Fruit fly (Drosophila melanogaster) whole organism, embryonic: ENCODE measurements around the gene Uba4.
A peak's percentile ranks its signal among the peaks of the same experiment; 100 is the strongest.

Experiments
- Abd-B ChIP-seq: fragments of 200-800 bp; sonication (Bioruptor generic); optimal IDR thresholded peaks from 2 replicates; lab custom pipeline; 2018; ENCODE audit warnings: missing biosample characterization, mild to moderate bottlenecking, missing genetic modification characterization, moderate library complexity
- Atf-2 ChIP-seq: fragments of 200-800 bp; sonication (Bioruptor generic); optimal IDR thresholded peaks from 2 replicates; lab custom pipeline; 2016; ENCODE audit warnings: missing biosample characterization, missing genetic modification characterization
- C15 ChIP-seq: fragments of 200-800 bp; sonication (Bioruptor generic); IDR thresholded peaks from 3 replicates; pipeline ENCODE4 v1.3.6; 2022; ENCODE audit warnings: missing biosample characterization, missing genetic modification characterization
- CG11560 ChIP-seq: fragments of 200-800 bp; sonication (Bioruptor generic); IDR thresholded peaks from 3 replicates; pipeline ENCODE4 v1.3.6; 2022; ENCODE audit warnings: missing biosample characterization, missing genetic modification characterization
- CG11695 ChIP-seq: fragments of 200-800 bp; sonication (Bioruptor generic); IDR thresholded peaks from 3 replicates; pipeline ENCODE4 v1.3.6; 2022; ENCODE audit warnings: missing biosample characterization, missing genetic modification characterization
- CG14965 ChIP-seq: fragments of 200-800 bp; sonication (Bioruptor generic); optimal IDR thresholded peaks from 2 replicates; lab custom pipeline; 2016; ENCODE audit warnings: missing biosample characterization, missing genetic modification characterization, borderline replicate concordance
- CG1602 ChIP-seq: fragments of 200-800 bp; sonication (Bioruptor generic); optimal IDR thresholded peaks from 3 replicates; lab custom pipeline; 2016; ENCODE audit warnings: missing biosample characterization, missing genetic modification characterization
- CG16863 ChIP-seq: fragments of 200-800 bp; sonication (Bioruptor generic); optimal IDR thresholded peaks from 3 replicates; lab custom pipeline; 2016; ENCODE audit warnings: missing biosample characterization, missing genetic modification characterization
- CG17385 ChIP-seq: fragments of 200-800 bp; sonication (Bioruptor generic); optimal IDR thresholded peaks from 3 replicates; lab custom pipeline; 2018; ENCODE audit warnings: missing biosample characterization, mild to moderate bottlenecking, missing genetic modification characterization
- CG17568 ChIP-seq: fragments of 200-800 bp; sonication (Bioruptor generic); optimal IDR thresholded peaks from 2 replicates; lab custom pipeline; 2018; ENCODE audit warnings: missing biosample characterization, mild to moderate bottlenecking, missing genetic modification characterization, moderate library complexity
- CG17612 ChIP-seq: fragments of 200-800 bp; sonication (Bioruptor generic); IDR thresholded peaks from 2 replicates; pipeline ENCODE4 v1.3.6; 2022; ENCODE audit warnings: missing biosample characterization, missing genetic modification characterization
- CG18262 ChIP-seq: fragments of 200-800 bp; optimal IDR thresholded peaks from 3 replicates; lab custom pipeline; 2019; ENCODE audit warnings: missing biosample characterization, mild to moderate bottlenecking, missing genetic modification characterization, moderate library complexity
- CG30431 ChIP-seq: fragments of 200-800 bp; sonication (Bioruptor generic); optimal IDR thresholded peaks from 2 replicates; lab custom pipeline; 2017; ENCODE audit warnings: missing biosample characterization, missing genetic modification characterization
- CG34224 ChIP-seq: fragments of 200-800 bp; sonication (Bioruptor generic); IDR thresholded peaks from 3 replicates; pipeline ENCODE4 v1.3.6; 2022; ENCODE audit warnings: missing biosample characterization, missing genetic modification characterization; ENCODE audit not compliant: partially characterized antibody
- CG4424 ChIP-seq: fragments of 200-800 bp; sonication (Bioruptor generic); optimal IDR thresholded peaks from 3 replicates; lab custom pipeline; 2016; ENCODE audit warnings: missing biosample characterization, missing genetic modification characterization
- CG5953 ChIP-seq: fragments of 200-800 bp; sonication (Bioruptor generic); IDR thresholded peaks from 2 replicates; pipeline ENCODE4 v1.3.6; 2022; ENCODE audit warnings: missing biosample characterization, missing genetic modification characterization
- CG6272 ChIP-seq: fragments of 200-800 bp; sonication (Bioruptor generic); IDR thresholded peaks from 2 replicates; pipeline ENCODE4 v1.3.6; 2022; ENCODE audit warnings: missing biosample characterization, missing genetic modification characterization
- CG7357 ChIP-seq: fragments of 200-800 bp; sonication (Bioruptor generic); IDR thresholded peaks from 3 replicates; pipeline ENCODE4 v1.3.6; 2022; ENCODE audit warnings: missing biosample characterization, missing genetic modification characterization
- CG7556 ChIP-seq: fragments of 200-800 bp; sonication (Bioruptor generic); optimal IDR thresholded peaks from 2 replicates; lab custom pipeline; 2017; ENCODE audit warnings: missing biosample characterization, mild to moderate bottlenecking, missing genetic modification characterization
- CG7745 ChIP-seq: fragments of 200-800 bp; sonication (Bioruptor generic); optimal IDR thresholded peaks from 2 replicates; lab custom pipeline; 2018; ENCODE audit warnings: missing biosample characterization, mild to moderate bottlenecking, missing genetic modification characterization, moderate library complexity
- CG7786 ChIP-seq: fragments of 200-800 bp; sonication (Bioruptor generic); optimal IDR thresholded peaks from 2 replicates; lab custom pipeline; 2016; ENCODE audit warnings: missing biosample characterization, missing genetic modification characterization
- CG7963 ChIP-seq: fragments of 200-800 bp; sonication (Bioruptor generic); IDR thresholded peaks from 3 replicates; pipeline ENCODE4 v1.3.6; 2022; ENCODE audit warnings: missing biosample characterization, missing genetic modification characterization; ENCODE audit not compliant: partially characterized antibody
- CG9609 ChIP-seq: fragments of 200-800 bp; sonication (Bioruptor generic); optimal IDR thresholded peaks from 3 replicates; lab custom pipeline; 2016; ENCODE audit warnings: missing biosample characterization, missing genetic modification characterization
- CG9727 ChIP-seq: fragments of 200-800 bp; sonication (Bioruptor generic); optimal IDR thresholded peaks from 3 replicates; lab custom pipeline; 2017; ENCODE audit warnings: missing biosample characterization, mild to moderate bottlenecking, missing genetic modification characterization
- CHES-1-like ChIP-seq: fragments of 200-800 bp; sonication (Bioruptor generic); optimal IDR thresholded peaks from 2 replicates; lab custom pipeline; 2016; ENCODE audit warnings: missing biosample characterization, missing genetic modification characterization
- E2f1 ChIP-seq: fragments of 200-800 bp; sonication (Bioruptor generic); IDR thresholded peaks from 2 replicates; pipeline ENCODE4 v1.3.6; 2022; ENCODE audit warnings: missing biosample characterization, missing genetic modification characterization
- ERR ChIP-seq: fragments of 200-800 bp; sonication (Bioruptor generic); optimal IDR thresholded peaks from 2 replicates; lab custom pipeline; 2016; ENCODE audit warnings: missing biosample characterization, missing genetic modification characterization
- HLH4C ChIP-seq: fragments of 200-800 bp; sonication (Bioruptor generic); IDR thresholded peaks from 3 replicates; pipeline ENCODE4 v1.3.6; 2022; ENCODE audit warnings: missing biosample characterization, missing genetic modification characterization; ENCODE audit not compliant: partially characterized antibody
- Mes4 ChIP-seq: fragments of 200-800 bp; sonication (Bioruptor generic); optimal IDR thresholded peaks from 2 replicates; lab custom pipeline; 2016; ENCODE audit warnings: missing biosample characterization, missing genetic modification characterization
- Nf-YA ChIP-seq: fragments of 200-800 bp; sonication (Bioruptor generic); IDR thresholded peaks from 2 replicates; pipeline ENCODE4 v1.3.6; 2022; ENCODE audit warnings: missing biosample characterization, missing genetic modification characterization
- NfI ChIP-seq: fragments of 200-800 bp; sonication (Bioruptor generic); optimal IDR thresholded peaks from 3 replicates; lab custom pipeline; 2018; ENCODE audit warnings: missing biosample characterization, mild to moderate bottlenecking, missing genetic modification characterization, moderate library complexity
- Pdp1 ChIP-seq, 2 experiments: fragments of 200-800 bp; sonication (Bioruptor generic); optimal IDR thresholded peaks; 3 replicates each; lab custom pipeline; 2016; ENCODE audit warnings: missing biosample characterization in 2 of 2, missing genetic modification characterization in 2 of 2, mild to moderate bottlenecking in 1 of 2, moderate library complexity in 1 of 2
- Poxn ChIP-seq: fragments of 200-800 bp; sonication (Bioruptor generic); IDR thresholded peaks from 2 replicates; pipeline ENCODE4 v1.3.6; 2022; ENCODE audit warnings: missing biosample characterization, missing genetic modification characterization
- Tbp ChIP-seq: fragments of >200 bp; optimal IDR thresholded peaks from 2 replicates; lab custom pipeline; 2018; ENCODE audit warnings: missing biosample characterization, missing genetic modification characterization
- Xrp1 ChIP-seq: fragments of 200-800 bp; sonication (Bioruptor generic); IDR thresholded peaks from 2 replicates; pipeline ENCODE4 v1.3.6; 2022; ENCODE audit warnings: missing biosample characterization, missing genetic modification characterization
- al ChIP-seq: fragments of 200-800 bp; sonication (Bioruptor generic); IDR thresholded peaks from 2 replicates; pipeline ENCODE4 v1.3.6; 2022; ENCODE audit warnings: missing biosample characterization, missing genetic modification characterization
- bab2 ChIP-seq: fragments of 200-800 bp; sonication (Bioruptor generic); optimal IDR thresholded peaks from 2 replicates; lab custom pipeline; 2016; ENCODE audit warnings: missing biosample characterization, missing genetic modification characterization
- bbx ChIP-seq: fragments of 200-800 bp; sonication (Bioruptor generic); IDR thresholded peaks from 2 replicates; pipeline ENCODE4 v1.3.6; 2022; ENCODE audit warnings: missing biosample characterization, missing genetic modification characterization; ENCODE audit not compliant: partially characterized antibody
- da ChIP-seq: fragments of 200-800 bp; sonication (Bioruptor generic); optimal IDR thresholded peaks from 2 replicates; lab custom pipeline; 2016; ENCODE audit warnings: missing biosample characterization, missing genetic modification characterization
- ems ChIP-seq: fragments of 200-800 bp; sonication (Bioruptor generic); optimal IDR thresholded peaks from 3 replicates; lab custom pipeline; 2016; ENCODE audit warnings: missing biosample characterization, missing genetic modification characterization
- exex ChIP-seq: fragments of 200-800 bp; sonication (Bioruptor generic); optimal IDR thresholded peaks from 4 replicates; lab custom pipeline; 2018; ENCODE audit warnings: missing biosample characterization, mild to moderate bottlenecking, missing genetic modification characterization, moderate library complexity
- gcm ChIP-seq: fragments of 200-800 bp; sonication (Bioruptor generic); optimal IDR thresholded peaks from 2 replicates; lab custom pipeline; 2019; ENCODE audit warnings: missing biosample characterization, mild to moderate bottlenecking, missing genetic modification characterization, moderate library complexity
- h ChIP-seq: fragments of >200 bp; optimal IDR thresholded peaks from 2 replicates; lab custom pipeline; 2017
- hb ChIP-seq: fragments of 200-800 bp; sonication (Bioruptor generic); IDR thresholded peaks from 3 replicates; pipeline ENCODE4 v1.3.6; 2022; ENCODE audit warnings: missing biosample characterization, missing genetic modification characterization; ENCODE audit not compliant: partially characterized antibody
- luna ChIP-seq: fragments of 200-800 bp; sonication (Bioruptor generic); optimal IDR thresholded peaks from 2 replicates; lab custom pipeline; 2016; ENCODE audit warnings: missing biosample characterization, missing genetic modification characterization
- phol ChIP-seq: fragments of 200-800 bp; sonication (Bioruptor generic); optimal IDR thresholded peaks from 3 replicates; lab custom pipeline; 2018; ENCODE audit warnings: missing biosample characterization, mild to moderate bottlenecking, missing genetic modification characterization, moderate library complexity
- sna ChIP-seq: fragments of 200-800 bp; sonication (Bioruptor generic); IDR thresholded peaks from 2 replicates; pipeline ENCODE4 v1.3.6; 2022; ENCODE audit warnings: missing biosample characterization, missing genetic modification characterization; ENCODE audit not compliant: partially characterized antibody
- trem ChIP-seq: fragments of 200-800 bp; optimal IDR thresholded peaks from 3 replicates; lab custom pipeline; 2019; ENCODE audit warnings: missing biosample characterization, mild to moderate bottlenecking, missing genetic modification characterization, moderate library complexity
- vnd ChIP-seq: fragments of 200-800 bp; sonication (Bioruptor generic); IDR thresholded peaks from 3 replicates; pipeline ENCODE4 v1.3.6; 2022; ENCODE audit warnings: missing biosample characterization, missing genetic modification characterization; ENCODE audit not compliant: partially characterized antibody
- zfh2 ChIP-seq: fragments of 200-800 bp; sonication (Bioruptor generic); optimal IDR thresholded peaks from 2 replicates; lab custom pipeline; 2016; ENCODE audit warnings: missing biosample characterization, missing genetic modification characterization

Gene Uba4

dm6 chr2L:8481623-8482424 lies 35.4 kb upstream of the Uba4 start, which contains the start of gene CG43796:
CG43796 (plus strand) TSS chr2L:8482374.
- TF ChIP-seq CG30431 (GFP tag; lab: Kevin White, UChicago) (no peak), E2f1 (GFP tag; lab: Robert Waterston, UW) (no peak), trem (tag; lab: Kevin White, UChicago) (no peak), al (no peak), h (lab: Kevin White, UChicago) (no peak), CG9727 (GFP tag; lab: Kevin White, UChicago) (no peak), CG7556 (GFP tag; lab: Kevin White, UChicago) (no peak), CG17568 (no peak), CG1602 (GFP tag; lab: Kevin White, UChicago) (no peak), CG7786 (GFP tag; lab: Kevin White, UChicago) (no peak), vnd (GFP tag; lab: Robert Waterston, UW) (peak; percentile 49; the same call in 1 of the 3 replicates), Mes4 (GFP tag; lab: Kevin White, UChicago) (no peak), Atf-2 (GFP tag; lab: Kevin White, UChicago) (no peak), CG11560 (tag; lab: Robert Waterston, UW) (no peak), CG7745 (tag; lab: Kevin White, UChicago) (no peak), sna (GFP tag; lab: Robert Waterston, UW) (0 out of 2 replicates have a peak, but pooled peaks have one; percentile 18), CG9609 (no peak), CG16863 (GFP tag; lab: Kevin White, UChicago) (no peak), hb (GFP tag; lab: Robert Waterston, UW) (0 out of 3 replicates have a peak, but pooled peaks have one; percentile 50), CG14965 (GFP tag; lab: Kevin White, UChicago) (no peak), bab2 (GFP tag; lab: Kevin White, UChicago) (no peak), Abd-B (GFP tag; lab: Kevin White, UChicago) (no peak), Pdp1 (GFP tag; optimal IDR thresholded peaks at IDR 0.05; lab: Kevin White, UChicago) (no peak), bbx (GFP tag; lab: Robert Waterston, UW) (peak; percentile 77), CG7963 (GFP tag; lab: Robert Waterston, UW) (peak; percentile 65; the same call in 1 of the 3 replicates), CG7357 (GFP tag; lab: Robert Waterston, UW) (no peak), Nf-YA (GFP tag; lab: Robert Waterston, UW) (no peak), Tbp (GFP tag; lab: Kevin White, UChicago) (no peak), CG18262 (tag; lab: Kevin White, UChicago) (no peak), CG17612 (GFP tag; lab: Robert Waterston, UW) (no peak), CG5953 (GFP tag; lab: Robert Waterston, UW) (no peak), CG11695 (GFP tag; lab: Robert Waterston, UW) (no peak), exex (tag; lab: Kevin White, UChicago) (peak; percentile 22), Poxn (GFP tag; lab: Robert Waterston, UW) (no peak), CHES-1-like (GFP tag; lab: Kevin White, UChicago) (no peak), CG6272 (GFP tag; lab: Robert Waterston, UW) (no peak), zfh2 (GFP tag; lab: Kevin White, UChicago) (no peak), ems (no peak), CG4424 (no peak), Xrp1 (GFP tag; lab: Robert Waterston, UW) (0 out of 2 replicates have a peak, but pooled peaks have one; percentile 14), C15 (GFP tag; lab: Robert Waterston, UW) (no peak), gcm (GFP tag; lab: Kevin White, UChicago) (no peak), CG17385 (GFP tag; lab: Kevin White, UChicago) (no peak), da (GFP tag; lab: Kevin White, UChicago) (no peak), ERR (GFP tag; lab: Kevin White, UChicago) (no peak), luna (GFP tag; lab: Kevin White, UChicago) (no peak), HLH4C (GFP tag; lab: Robert Waterston, UW) (peak; percentile 68), CG34224 (no peak), phol (tag; lab: Kevin White, UChicago) (no peak), NfI (GFP tag; lab: Kevin White, UChicago) (no peak)
